Worm (Caenorhabditis elegans) whole organism, L2 larva: Measurements from ENCODE around the gene sma-2.

Experiments
- C34F6.9 ChIP-seq: fragments of 150-350 bp; optimal IDR thresholded peaks from 2 replicates; lab custom pipeline; 2014; ENCODE audit warnings: missing biosample characterization, missing genetic modification characterization
- F13H6.1 ChIP-seq: sonication (generic microtip); optimal IDR thresholded peaks from 2 replicates; lab custom pipeline; 2016; ENCODE audit warnings: missing genetic modification characterization, missing compliant biosample characterization
- Y55F3AM.14 ChIP-seq: fragments of 200-800 bp; sonication (Bioruptor generic); optimal IDR thresholded peaks from 2 replicates; lab custom pipeline; 2018; ENCODE audit warnings: mild to moderate bottlenecking, missing genetic modification characterization, missing compliant biosample characterization
- ZK546.5 ChIP-seq: sonication (generic microtip); optimal IDR thresholded peaks from 2 replicates; lab custom pipeline; 2017; ENCODE audit warnings: missing biosample characterization, missing genetic modification characterization
- alr-1 ChIP-seq: fragments of 150-350 bp; optimal IDR thresholded peaks from 2 replicates; lab custom pipeline; 2014; ENCODE audit warnings: missing biosample characterization, missing genetic modification characterization
- aly-2 ChIP-seq: fragments of 150-350 bp; optimal IDR thresholded peaks from 2 replicates; lab custom pipeline; 2014; ENCODE audit warnings: missing biosample characterization, missing genetic modification characterization
- ama-1 ChIP-seq: fragments of 150-350 bp; optimal IDR thresholded peaks from 2 replicates; lab custom pipeline; 2018; ENCODE audit warnings: inconsistent platforms
- blmp-1 ChIP-seq: sonication (generic microtip); optimal IDR thresholded peaks from 2 replicates; lab custom pipeline; 2017; ENCODE audit warnings: missing genetic modification characterization, mild to moderate bottlenecking, missing compliant biosample characterization, antibody characterized with exemption, moderate library complexity; ENCODE audit not compliant: insufficient read depth
- ceh-16 ChIP-seq: fragments of 150-350 bp; optimal IDR thresholded peaks from 2 replicates; lab custom pipeline; 2014; ENCODE audit warnings: missing biosample characterization, missing genetic modification characterization
- ceh-82 ChIP-seq: fragments of 150-350 bp; optimal IDR thresholded peaks from 2 replicates; lab custom pipeline; 2014; ENCODE audit warnings: missing biosample characterization, missing genetic modification characterization
- crh-2 ChIP-seq: sonication (generic microtip); optimal IDR thresholded peaks from 2 replicates; lab custom pipeline; 2017; ENCODE audit warnings: missing biosample characterization, missing genetic modification characterization
- dmd-4 ChIP-seq: sonication (generic microtip); optimal IDR thresholded peaks from 2 replicates; lab custom pipeline; 2017; ENCODE audit warnings: missing biosample characterization, missing genetic modification characterization
- egl-27 ChIP-seq: sonication (generic microtip); optimal IDR thresholded peaks from 3 replicates; lab custom pipeline; 2017; ENCODE audit warnings: missing biosample characterization, missing genetic modification reagents, missing genetic modification characterization
- elt-1 ChIP-seq: fragments of 150-350 bp; optimal IDR thresholded peaks from 2 replicates; lab custom pipeline; 2014; ENCODE audit warnings: missing biosample characterization, missing genetic modification characterization
- elt-3 ChIP-seq: sonication (generic microtip); optimal IDR thresholded peaks from 2 replicates; lab custom pipeline; 2017; ENCODE audit warnings: missing biosample characterization, missing genetic modification characterization
- fos-1 ChIP-seq: fragments of 150-350 bp; optimal IDR thresholded peaks from 2 replicates; lab custom pipeline; 2014; ENCODE audit warnings: missing biosample characterization, missing genetic modification characterization
- gmeb-1 ChIP-seq: fragments of 150-350 bp; optimal IDR thresholded peaks from 2 replicates; lab custom pipeline; 2014; ENCODE audit warnings: missing biosample characterization, missing genetic modification characterization
- lin-11 ChIP-seq: fragments of 150-350 bp; sonication (generic microtip); optimal IDR thresholded peaks from 2 replicates; lab custom pipeline; 2014; ENCODE audit warnings: missing biosample characterization, missing genetic modification characterization, inconsistent platforms, mixed read lengths
- lin-13 ChIP-seq: fragments of 150-350 bp; optimal IDR thresholded peaks from 2 replicates; lab custom pipeline; 2014; ENCODE audit warnings: missing biosample characterization, missing genetic modification reagents, missing genetic modification characterization
- lin-39 ChIP-seq: fragments of 150-350 bp; optimal IDR thresholded peaks from 2 replicates; lab custom pipeline; 2014; ENCODE audit warnings: missing biosample characterization, missing genetic modification reagents, missing genetic modification characterization
- lsy-2 ChIP-seq, 2 experiments: fragments of 150-350 bp in 1 of 2; sonication (generic microtip) in 1 of 2; optimal IDR thresholded peaks; 2 replicates each; lab custom pipeline; 2014 to 2017; ENCODE audit warnings: missing biosample characterization in 2 of 2, missing genetic modification characterization in 2 of 2
- mab-5 ChIP-seq: fragments of 150-350 bp; optimal IDR thresholded peaks from 2 replicates; lab custom pipeline; 2014; ENCODE audit warnings: missing biosample characterization, missing genetic modification characterization
- mbf-1 ChIP-seq: sonication (generic microtip); optimal IDR thresholded peaks from 2 replicates; lab custom pipeline; 2017; ENCODE audit warnings: missing biosample characterization, missing genetic modification characterization
- mdl-1 ChIP-seq, 2 experiments: fragments of 150-350 bp in 1 of 2; sonication (generic microtip) in 1 of 2; optimal IDR thresholded peaks; 2 replicates each; lab custom pipeline; 2017; ENCODE audit warnings: missing biosample characterization in 2 of 2, missing genetic modification characterization in 2 of 2
- nhr-10 ChIP-seq: sonication (generic microtip); optimal IDR thresholded peaks from 2 replicates; lab custom pipeline; 2017; ENCODE audit warnings: missing biosample characterization, missing genetic modification characterization
- nhr-11 ChIP-seq: fragments of 150-350 bp; optimal IDR thresholded peaks from 2 replicates; lab custom pipeline; 2014; ENCODE audit warnings: missing biosample characterization, missing genetic modification characterization
- nhr-12 ChIP-seq: fragments of 150-350 bp; optimal IDR thresholded peaks from 2 replicates; lab custom pipeline; 2014; ENCODE audit warnings: missing biosample characterization, missing genetic modification characterization
- nhr-129 ChIP-seq: fragments of 150-350 bp; optimal IDR thresholded peaks from 2 replicates; lab custom pipeline; 2014; ENCODE audit warnings: missing biosample characterization, missing genetic modification characterization
- nhr-21 ChIP-seq: fragments of 150-350 bp; optimal IDR thresholded peaks from 2 replicates; lab custom pipeline; 2014; ENCODE audit warnings: missing biosample characterization, missing genetic modification characterization
- nhr-23 ChIP-seq: fragments of 150-350 bp; optimal IDR thresholded peaks from 2 replicates; lab custom pipeline; 2014; ENCODE audit warnings: missing biosample characterization, missing genetic modification reagents, missing genetic modification characterization
- nhr-237 ChIP-seq: fragments of 150-350 bp; optimal IDR thresholded peaks from 2 replicates; lab custom pipeline; 2014; ENCODE audit warnings: missing biosample characterization, missing genetic modification characterization
- nhr-25 ChIP-seq: fragments of 150-350 bp; sonication (generic microtip); optimal IDR thresholded peaks from 3 replicates; lab custom pipeline; 2014; ENCODE audit warnings: missing biosample characterization, missing genetic modification characterization
- nhr-6 ChIP-seq: fragments of 150-350 bp; optimal IDR thresholded peaks from 2 replicates; lab custom pipeline; 2014; ENCODE audit warnings: missing biosample characterization, missing genetic modification characterization
- nhr-77 ChIP-seq: fragments of 150-350 bp; optimal IDR thresholded peaks from 2 replicates; lab custom pipeline; 2014; ENCODE audit warnings: missing biosample characterization, missing genetic modification characterization
- peb-1 ChIP-seq: fragments of 150-350 bp; optimal IDR thresholded peaks from 2 replicates; lab custom pipeline; 2014; ENCODE audit warnings: missing biosample characterization, missing genetic modification characterization
- sem-4 ChIP-seq: fragments of 150-350 bp; optimal IDR thresholded peaks from 2 replicates; lab custom pipeline; 2014; ENCODE audit warnings: missing biosample characterization, missing genetic modification reagents, missing genetic modification characterization
- skn-1 ChIP-seq: sonication (generic microtip); optimal IDR thresholded peaks from 2 replicates; lab custom pipeline; 2017; ENCODE audit warnings: missing biosample characterization, missing genetic modification characterization
- sma-3 ChIP-seq: sonication (generic microtip); optimal IDR thresholded peaks from 2 replicates; lab custom pipeline; 2016; ENCODE audit warnings: missing genetic modification reagents, missing genetic modification characterization, missing compliant biosample characterization
- sma-9 ChIP-seq, 2 experiments: fragments of 150-350 bp in 1 of 2; sonication (generic microtip) in 1 of 2; optimal IDR thresholded peaks; 2 replicates each; lab custom pipeline; 2014 to 2016; ENCODE audit warnings: missing genetic modification characterization in 2 of 2, mild to moderate bottlenecking in 1 of 2, missing biosample characterization in 1 of 2, missing compliant biosample characterization in 1 of 2, missing genetic modification reagents in 1 of 2, moderate library complexity in 1 of 2
- snpc-4 ChIP-seq: fragments of 150-350 bp; optimal IDR thresholded peaks from 2 replicates; lab custom pipeline; 2014; ENCODE audit warnings: missing biosample characterization, missing genetic modification characterization
- unc-39 ChIP-seq: fragments of 150-350 bp; optimal IDR thresholded peaks from 2 replicates; lab custom pipeline; 2014; ENCODE audit warnings: missing biosample characterization, missing genetic modification characterization
- unc-55 ChIP-seq: fragments of 150-350 bp; sonication (generic microtip); optimal IDR thresholded peaks from 3 replicates; lab custom pipeline; 2014; ENCODE audit warnings: missing biosample characterization, missing genetic modification reagents, missing genetic modification characterization
- unc-62 ChIP-seq: fragments of 150-350 bp; optimal IDR thresholded peaks from 2 replicates; lab custom pipeline; 2014; ENCODE audit warnings: missing biosample characterization, missing genetic modification reagents, missing genetic modification characterization
- zag-1 ChIP-seq: fragments of 150-350 bp; optimal IDR thresholded peaks from 2 replicates; lab custom pipeline; 2014; ENCODE audit warnings: missing biosample characterization, missing genetic modification characterization
- ztf-1 ChIP-seq: fragments of 200-800 bp; sonication (Bioruptor generic); conservative IDR thresholded peaks from 2 replicates; pipeline ENCODE4 v1.3.6; 2022; ENCODE audit warnings: missing genetic modification characterization, missing compliant biosample characterization
- ztf-4 ChIP-seq: fragments of 150-350 bp; optimal IDR thresholded peaks from 2 replicates; lab custom pipeline; 2014; ENCODE audit warnings: missing biosample characterization, missing genetic modification characterization

Gene sma-2

DNA sequence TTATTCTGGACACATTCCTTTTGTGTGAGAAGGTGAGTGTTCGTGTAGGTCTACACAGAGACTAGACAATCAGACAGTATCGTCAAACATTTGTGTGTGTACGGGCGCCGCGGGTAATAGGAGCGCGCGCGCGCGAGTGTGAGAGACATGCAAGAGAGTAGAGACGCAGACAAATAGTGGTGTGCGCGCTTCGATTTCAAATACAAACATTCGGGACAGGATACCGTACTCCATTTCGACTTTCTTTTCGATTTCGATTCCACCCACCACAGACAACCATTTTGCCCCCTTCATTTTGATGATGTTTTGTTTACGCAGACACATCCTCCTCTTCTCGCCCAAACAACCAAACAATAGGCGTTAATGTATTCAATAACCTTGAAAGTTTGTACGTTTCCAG is 45.3 kb downstream of the sma-2 start:
- peak; percentile 13 to 77 for TF ChIP-seq lsy-2 (tag; optimal IDR thresholded peaks at IDR 0.05; lab: Kevin White, UChicago)
- TF ChIP-seq unc-39 = no peak
- peak; percentile 85 for TF ChIP-seq nhr-129 (tag; lab: Kevin White, UChicago)
- peak; percentile 35 for TF ChIP-seq crh-2 (tag; lab: Kevin White, UChicago)
- no peak for TF ChIP-seq nhr-6 (tag; lab: Kevin White, UChicago)
- no peak for TF ChIP-seq nhr-237
- peak; percentile 70 for TF ChIP-seq gmeb-1 (tag; lab: Kevin White, UChicago)
- peak; percentile 45 for TF ChIP-seq nhr-21
- TF ChIP-seq sem-4 (tag; lab: Kevin White, UChicago) = peak; percentile 86
- TF ChIP-seq skn-1 (tag; lab: Kevin White, UChicago) = no peak
- TF ChIP-seq alr-1 (tag; lab: Kevin White, UChicago) = no peak
- TF ChIP-seq lin-13 = peak; percentile 64
- peak; percentile 6 for TF ChIP-seq Y55F3AM.14 (GFP tag; lab: Kevin White, UChicago)
- TF ChIP-seq sma-9 (GFP tag; optimal IDR thresholded peaks at IDR 0.05; lab: Kevin White, UChicago) = peak; percentile 91
- no peak for TF ChIP-seq sma-9 (tag; optimal IDR thresholded peaks at IDR 0.05; lab: Kevin White, UChicago)
- peak; percentile 37 for TF ChIP-seq lin-11 (tag; lab: Kevin White, UChicago)
- no peak for TF ChIP-seq elt-1 (tag; lab: Kevin White, UChicago)
- no peak for TF ChIP-seq unc-55 (GFP tag; lab: Kevin White, UChicago)
- no peak for TF ChIP-seq nhr-12 (tag; lab: Kevin White, UChicago)
- peak; percentile 93 for TF ChIP-seq F13H6.1 (tag; lab: Kevin White, UChicago)
- TF ChIP-seq C34F6.9 (tag; lab: Kevin White, UChicago) = no peak
- TF ChIP-seq mbf-1 (tag; lab: Kevin White, UChicago) = no peak
- peak; percentile 91 for TF ChIP-seq ceh-16
- TF ChIP-seq ztf-4 = peak; percentile 11
- peak; percentile 45 for TF ChIP-seq peb-1 (tag; lab: Kevin White, UChicago)
- TF ChIP-seq mdl-1 (tag; optimal IDR thresholded peaks at IDR 0.05; lab: Kevin White, UChicago) = peak; percentile 67 to 70
- peak; percentile 92 for TF ChIP-seq blmp-1 (tag; lab: Kevin White, UChicago)
- peak; percentile 74 for TF ChIP-seq egl-27 (tag; lab: Kevin White, UChicago)
- no peak for TF ChIP-seq mab-5 (tag; lab: Kevin White, UChicago)
- no peak for TF ChIP-seq ZK546.5 (tag; lab: Kevin White, UChicago)
- TF ChIP-seq fos-1 = peak; percentile 80
- peak; percentile 79 for TF ChIP-seq nhr-25
- TF ChIP-seq sma-3 (GFP tag; lab: Kevin White, UChicago) = peak; percentile 77
- TF ChIP-seq lin-39 (tag; lab: Kevin White, UChicago) = no peak
- no peak for TF ChIP-seq elt-3 (tag; lab: Kevin White, UChicago)

DNA sequence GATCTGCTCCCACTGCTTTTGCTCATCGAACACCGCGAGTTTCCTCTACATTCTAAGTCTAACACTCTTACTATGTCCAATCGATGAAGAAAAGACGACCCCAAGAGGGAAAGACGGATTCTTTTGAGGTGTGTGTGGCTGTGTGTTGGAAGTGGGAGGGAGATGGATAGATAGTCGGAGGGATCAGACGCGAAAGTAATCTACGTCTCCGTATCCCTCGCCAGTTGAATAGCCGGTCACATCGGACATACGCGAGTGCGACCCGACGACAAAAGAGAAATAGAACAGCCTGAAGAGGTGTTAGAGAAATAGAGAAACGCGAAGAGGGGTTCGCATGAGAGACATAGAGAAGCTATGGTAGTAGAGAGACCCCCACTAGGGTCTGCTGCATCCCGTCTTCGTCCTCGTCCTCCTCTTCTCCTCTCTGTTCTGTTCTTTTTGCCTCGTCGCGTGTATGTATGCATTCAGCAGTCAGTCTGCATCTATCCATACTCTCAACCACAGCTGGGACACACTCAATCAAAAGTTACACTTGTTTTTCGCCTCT is 46.2 kb downstream of the sma-2 start:
- TF ChIP-seq skn-1 (tag; lab: Kevin White, UChicago) (no peak), ama-1 (lab: Kevin White, UChicago) (peak; percentile 82), ztf-1 (GFP tag; lab: Robert Waterston, UW) (no peak), peb-1 (tag; lab: Kevin White, UChicago) (no peak), lsy-2 (tag; optimal IDR thresholded peaks at IDR 0.05; lab: Kevin White, UChicago) (peak; percentile 83 to 95), crh-2 (tag; lab: Kevin White, UChicago) (peak; percentile 96), ZK546.5 (tag; lab: Kevin White, UChicago) (peak; percentile 63), sem-4 (tag; lab: Kevin White, UChicago) (peak; percentile 98), aly-2 (tag; lab: Kevin White, UChicago) (no peak), nhr-12 (tag; lab: Kevin White, UChicago) (no peak), nhr-11 (tag; lab: Kevin White, UChicago) (no peak), sma-3 (GFP tag; lab: Kevin White, UChicago) (peak; percentile 96), unc-39 (peak; percentile 64), elt-1 (tag; lab: Kevin White, UChicago) (no peak), fos-1 (peak; percentile 97), nhr-6 (tag; lab: Kevin White, UChicago) (peak; percentile 94), mab-5 (tag; lab: Kevin White, UChicago) (peak; percentile 87), nhr-21 (peak; percentile 98), blmp-1 (tag; lab: Kevin White, UChicago) (peak; percentile 87), mbf-1 (tag; lab: Kevin White, UChicago) (no peak), ceh-16 (peak; percentile 67), elt-3 (tag; lab: Kevin White, UChicago) (no peak), nhr-77 (tag; lab: Kevin White, UChicago) (peak; percentile 65), unc-62 (GFP tag; lab: Kevin White, UChicago) (peak; percentile 98), dmd-4 (tag; lab: Kevin White, UChicago) (no peak), egl-27 (tag; lab: Kevin White, UChicago) (peak; percentile 97), C34F6.9 (tag; lab: Kevin White, UChicago) (peak; percentile 97), nhr-237 (peak; percentile 54), sma-9 (GFP tag; optimal IDR thresholded peaks at IDR 0.05; lab: Kevin White, UChicago) (peak; percentile 99), sma-9 (tag; optimal IDR thresholded peaks at IDR 0.05; lab: Kevin White, UChicago) (peak; percentile 84), Y55F3AM.14 (GFP tag; lab: Kevin White, UChicago) (peak; percentile 94), F13H6.1 (tag; lab: Kevin White, UChicago) (peak; percentile 99), lin-13 (peak; percentile 95), snpc-4 (tag; lab: Kevin White, UChicago) (peak; percentile 95), nhr-25 (peak; percentile 97), ztf-4 (peak; percentile 96), lin-11 (tag; lab: Kevin White, UChicago) (peak; percentile 87), zag-1 (tag; lab: Kevin White, UChicago) (peak; percentile 98), ceh-82 (peak; percentile 39), nhr-10 (tag; lab: Kevin White, UChicago) (peak; percentile 29), nhr-23 (tag; lab: Kevin White, UChicago) (no peak), nhr-129 (tag; lab: Kevin White, UChicago) (peak; percentile 90)
